Worm (Caenorhabditis elegans): ENCODE results near the gene F18H3.1.

The F18H3.1 gene

ce11 chrX:13539701-13540100 is 20.2 kb downstream of the F18H3.1 start:
- TF ChIP-seq tab-1 (GFP tag; IDR thresholded peaks at IDR 0.05) (no peak), T22C8.4 (GFP tag; IDR thresholded peaks at IDR 0.05) (no peak), ref-1 (GFP tag; conservative IDR thresholded peaks at IDR 0.05) (no peak), ztf-29 (GFP tag; IDR thresholded peaks at IDR 0.05) (no peak), cog-1 (tag; optimal IDR thresholded peaks at IDR 0.05) (no peak), ztf-23 (GFP tag; IDR thresholded peaks at IDR 0.05) (no peak), klf-2 (GFP tag; conservative IDR thresholded peaks at IDR 0.05) (no peak), med-1 (GFP tag; optimal IDR thresholded peaks at IDR 0.05; ENCODE audit: insufficient read depth) (no peak), flt-1 (GFP tag; IDR thresholded peaks at IDR 0.05) (no peak)

DNA sequence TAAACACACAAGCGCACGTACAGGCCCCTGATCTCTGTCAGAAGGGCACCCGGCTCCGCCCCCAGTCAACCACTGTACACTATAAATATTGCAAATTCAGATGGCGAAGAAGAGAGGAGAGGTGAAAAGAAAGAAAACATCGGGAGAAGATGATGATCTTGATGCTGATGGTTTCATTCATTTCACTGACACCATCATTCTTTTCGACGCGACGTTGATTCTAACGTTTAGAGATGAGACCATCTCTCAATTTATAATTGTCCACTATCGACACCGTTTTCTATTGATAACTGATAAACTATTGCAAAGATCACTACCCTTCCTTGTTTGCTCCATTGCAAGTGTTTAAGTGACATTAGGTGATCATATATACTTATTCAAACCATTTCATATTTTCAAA is 21.9 kb downstream of the F18H3.1 start:
- TF ChIP-seq ref-1 (GFP tag; conservative IDR thresholded peaks at IDR 0.05) (no peak), tab-1 (GFP tag; IDR thresholded peaks at IDR 0.05) (no peak), cog-1 (tag; optimal IDR thresholded peaks at IDR 0.05) (no peak), klf-2 (GFP tag; conservative IDR thresholded peaks at IDR 0.05) (no peak), ztf-23 (GFP tag; IDR thresholded peaks at IDR 0.05) (no peak), med-1 (GFP tag; optimal IDR thresholded peaks at IDR 0.05; ENCODE audit: insufficient read depth) (no peak), ztf-29 (GFP tag; IDR thresholded peaks at IDR 0.05) (no peak), T22C8.4 (GFP tag; IDR thresholded peaks at IDR 0.05) (no peak), flt-1 (GFP tag; IDR thresholded peaks at IDR 0.05) (no peak)

DNA sequence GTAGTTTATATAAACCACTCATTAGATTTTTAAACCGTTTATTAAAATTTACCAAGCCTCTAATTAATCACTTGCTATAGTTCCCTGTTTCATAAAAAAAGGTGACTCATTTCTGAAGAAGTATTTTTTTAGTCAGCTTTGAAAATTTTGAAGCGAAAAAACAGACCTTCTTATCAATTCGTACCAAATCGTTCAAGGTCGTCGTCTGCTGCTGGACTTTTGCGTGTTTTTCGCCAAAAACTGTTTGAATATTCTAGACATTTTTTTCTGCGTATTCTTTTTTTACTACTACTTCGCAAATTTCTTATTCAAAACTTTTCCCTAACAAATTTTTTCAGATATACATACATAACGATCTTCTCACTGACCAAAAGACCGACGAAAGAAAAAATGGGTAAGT is 22.8 kb downstream of the F18H3.1 start, which contains the start of gene cah-4:
TSS of gene cah-4 (plus strand) at position 339 of the 400 bp plus-strand sequence.
- TF ChIP-seq flt-1 (GFP tag; IDR thresholded peaks at IDR 0.05), result no peak

- TF ChIP-seq flt-1 (GFP tag; IDR thresholded peaks at IDR 0.05), result no peak
- TF ChIP-seq tab-1 (GFP tag; IDR thresholded peaks at IDR 0.05), result no peak
- no peak for TF ChIP-seq ref-1 (GFP tag; conservative IDR thresholded peaks at IDR 0.05)
Observed at ce11 chrX:13542757-13543156, 23.3 kb downstream of the F18H3.1 start.

- TF ChIP-seq cog-1 (tag; optimal IDR thresholded peaks at IDR 0.05) (no peak), ztf-29 (GFP tag; IDR thresholded peaks at IDR 0.05) (no peak), ref-1 (GFP tag; conservative IDR thresholded peaks at IDR 0.05) (no peak), ztf-23 (GFP tag; IDR thresholded peaks at IDR 0.05) (no peak), klf-2 (GFP tag; conservative IDR thresholded peaks at IDR 0.05) (no peak), tab-1 (GFP tag; IDR thresholded peaks at IDR 0.05) (no peak), T22C8.4 (GFP tag; IDR thresholded peaks at IDR 0.05) (no peak), flt-1 (GFP tag; IDR thresholded peaks at IDR 0.05) (no peak)
Observed at ce11 chrX:13543350-13543749, 23.9 kb downstream of the F18H3.1 start.

DNA sequence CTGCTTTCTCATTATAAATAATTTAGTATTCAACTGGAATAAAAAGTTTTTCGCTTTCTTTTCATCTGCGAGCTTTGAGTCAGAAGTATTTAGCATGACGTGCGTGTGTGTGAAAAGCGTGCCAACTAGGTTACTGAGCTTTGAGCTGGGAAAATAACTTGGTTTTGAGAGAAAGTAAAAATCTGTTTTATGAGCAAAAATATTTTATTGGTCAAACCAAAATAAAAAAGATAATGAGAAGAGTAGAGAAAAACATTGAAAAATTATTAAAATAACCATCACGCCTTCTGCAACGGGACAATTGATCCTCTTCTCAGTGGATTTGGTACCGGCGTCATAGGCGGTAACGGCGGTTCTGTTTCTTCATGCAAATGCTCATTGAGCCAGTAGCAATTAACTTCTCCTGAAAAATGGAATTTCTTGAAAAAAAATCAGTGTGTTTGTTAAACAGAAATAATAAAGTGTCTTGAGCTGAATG is 25.1 kb downstream of the F18H3.1 start:
- TF ChIP-seq cog-1 (tag; optimal IDR thresholded peaks at IDR 0.05) (no peak), ref-1 (GFP tag; conservative IDR thresholded peaks at IDR 0.05) (no peak), klf-2 (GFP tag; conservative IDR thresholded peaks at IDR 0.05) (no peak), flt-1 (GFP tag; IDR thresholded peaks at IDR 0.05) (no peak), tab-1 (GFP tag; IDR thresholded peaks at IDR 0.05) (no peak), ztf-29 (GFP tag; IDR thresholded peaks at IDR 0.05) (no peak), T22C8.4 (GFP tag; IDR thresholded peaks at IDR 0.05) (no peak), med-1 (GFP tag; optimal IDR thresholded peaks at IDR 0.05; ENCODE audit: insufficient read depth) (no peak), ztf-23 (GFP tag; IDR thresholded peaks at IDR 0.05) (no peak)

DNA sequence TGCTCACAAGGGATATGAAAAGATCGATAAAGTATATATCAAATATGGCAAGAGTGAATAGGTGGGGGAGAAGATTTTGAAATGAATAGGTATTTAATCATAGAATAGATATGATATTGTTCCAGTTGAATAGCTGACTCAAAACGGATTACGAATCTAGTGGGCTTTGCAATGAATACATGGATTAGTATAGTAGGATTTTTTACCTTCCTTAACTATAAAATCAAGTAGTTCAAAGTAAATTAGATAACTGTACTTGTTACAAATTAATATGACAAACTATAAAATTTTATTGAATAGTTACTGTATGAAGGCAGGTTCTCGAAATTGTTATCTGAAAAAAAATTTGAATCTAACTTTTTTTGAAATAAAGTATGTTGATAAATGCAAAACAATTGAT is 31.4 kb downstream of the F18H3.1 start, which contains the start of gene odr-1:
TSS of gene odr-1 (minus strand) at position 101 of the 400 bp plus-strand sequence.
- no peak for TF ChIP-seq flt-1 (GFP tag; IDR thresholded peaks at IDR 0.05)
- TF ChIP-seq ztf-29 (GFP tag; IDR thresholded peaks at IDR 0.05), result no peak
- TF ChIP-seq tab-1 (GFP tag; IDR thresholded peaks at IDR 0.05), result no peak
- no peak for TF ChIP-seq ref-1 (GFP tag; conservative IDR thresholded peaks at IDR 0.05)
- no peak for TF ChIP-seq med-1 (GFP tag; optimal IDR thresholded peaks at IDR 0.05; ENCODE audit: insufficient read depth)
- TF ChIP-seq T22C8.4 (GFP tag; IDR thresholded peaks at IDR 0.05), result no peak
- TF ChIP-seq cog-1 (tag; optimal IDR thresholded peaks at IDR 0.05), result no peak
- no peak for TF ChIP-seq klf-2 (GFP tag; conservative IDR thresholded peaks at IDR 0.05)
- no peak for TF ChIP-seq ztf-23 (GFP tag; IDR thresholded peaks at IDR 0.05)

DNA sequence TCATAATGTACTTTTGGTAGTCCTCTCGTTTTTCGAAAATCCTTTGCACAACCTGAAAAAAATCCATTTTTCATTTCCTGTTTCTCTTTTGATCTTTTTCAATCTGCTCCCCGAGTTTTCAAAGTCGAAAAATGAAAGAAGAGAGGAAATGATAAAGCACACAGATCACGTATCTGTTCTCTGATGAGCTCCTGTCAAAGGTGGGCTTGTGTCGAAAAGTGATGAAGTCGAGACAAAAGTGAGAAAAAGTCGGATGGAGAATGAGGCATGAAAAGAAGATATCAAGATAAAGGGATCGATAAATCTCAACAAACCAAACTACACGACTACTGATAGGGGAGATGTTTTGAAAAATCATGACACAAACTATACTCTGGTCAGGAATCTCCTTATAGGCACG is 35.6 kb downstream of the F18H3.1 start:
- TF ChIP-seq cog-1 (tag; optimal IDR thresholded peaks at IDR 0.05) (no peak), tab-1 (GFP tag; IDR thresholded peaks at IDR 0.05) (no peak), med-1 (GFP tag; optimal IDR thresholded peaks at IDR 0.05; ENCODE audit: insufficient read depth) (no peak), klf-2 (GFP tag; conservative IDR thresholded peaks at IDR 0.05) (no peak), flt-1 (GFP tag; IDR thresholded peaks at IDR 0.05) (no peak), T22C8.4 (GFP tag; IDR thresholded peaks at IDR 0.05) (no peak), ztf-23 (GFP tag; IDR thresholded peaks at IDR 0.05) (no peak), ref-1 (GFP tag; conservative IDR thresholded peaks at IDR 0.05) (no peak), ztf-29 (GFP tag; IDR thresholded peaks at IDR 0.05) (no peak)

DNA sequence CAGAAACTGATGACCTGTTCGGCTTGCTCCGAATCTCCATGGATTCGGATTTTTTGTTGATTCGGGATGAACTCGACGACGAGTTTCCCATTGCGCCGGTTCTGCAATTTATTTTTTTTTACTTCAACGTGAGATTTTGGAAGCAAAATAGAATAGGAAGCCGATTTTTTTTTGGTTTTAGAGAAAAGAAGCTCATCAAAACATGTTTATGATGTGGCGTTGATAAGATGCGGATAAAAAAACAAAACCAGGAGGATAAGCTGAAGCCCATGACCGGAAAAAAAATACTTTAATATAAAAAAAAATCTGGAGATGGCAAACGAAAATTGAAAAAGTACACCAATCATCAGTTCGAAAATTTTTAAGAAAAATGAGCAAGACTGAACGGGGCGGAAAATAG is 36.6 kb downstream of the F18H3.1 start, which contains the start of gene glb-20:
TSS of gene glb-20 (minus strand) at position 101 of the 400 bp plus-strand sequence.
- TF ChIP-seq T22C8.4 (GFP tag; IDR thresholded peaks at IDR 0.05) (no peak), cog-1 (tag; optimal IDR thresholded peaks at IDR 0.05) (no peak), ztf-29 (GFP tag; IDR thresholded peaks at IDR 0.05) (no peak), med-1 (GFP tag; optimal IDR thresholded peaks at IDR 0.05; ENCODE audit: insufficient read depth) (no peak), klf-2 (GFP tag; conservative IDR thresholded peaks at IDR 0.05) (no peak), tab-1 (GFP tag; IDR thresholded peaks at IDR 0.05) (no peak), ref-1 (GFP tag; conservative IDR thresholded peaks at IDR 0.05) (no peak), ztf-23 (GFP tag; IDR thresholded peaks at IDR 0.05) (no peak), flt-1 (GFP tag; IDR thresholded peaks at IDR 0.05) (no peak)

DNA sequence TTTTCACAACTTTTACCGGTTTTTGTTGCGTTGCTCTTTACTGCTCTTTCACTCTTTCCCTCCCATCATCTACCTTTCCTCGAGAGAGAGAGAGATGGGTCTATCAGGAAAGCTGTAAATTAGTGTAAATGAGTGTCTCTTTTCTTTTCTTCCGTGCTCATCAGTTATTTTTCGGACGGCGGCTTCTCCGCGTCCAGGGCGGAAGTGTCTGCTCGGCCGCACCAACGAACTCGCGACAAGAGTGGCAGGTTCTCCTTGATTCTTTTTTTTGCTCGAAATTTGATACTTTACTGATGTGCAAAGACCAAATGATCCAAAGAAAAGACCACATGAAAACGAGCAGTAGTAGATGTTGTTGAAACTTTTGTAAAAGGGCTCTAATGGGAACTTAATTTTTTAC is 39.2 kb downstream of the F18H3.1 start:
- TF ChIP-seq klf-2 (GFP tag; conservative IDR thresholded peaks at IDR 0.05), result no peak
- no peak for TF ChIP-seq flt-1 (GFP tag; IDR thresholded peaks at IDR 0.05)
- TF ChIP-seq cog-1 (tag; optimal IDR thresholded peaks at IDR 0.05), result no peak
- TF ChIP-seq T22C8.4 (GFP tag; IDR thresholded peaks at IDR 0.05), result no peak
- TF ChIP-seq ref-1 (GFP tag; conservative IDR thresholded peaks at IDR 0.05), result no peak
- no peak for TF ChIP-seq med-1 (GFP tag; optimal IDR thresholded peaks at IDR 0.05; ENCODE audit: insufficient read depth)
- TF ChIP-seq ztf-23 (GFP tag; IDR thresholded peaks at IDR 0.05), result no peak
- no peak for TF ChIP-seq ztf-29 (GFP tag; IDR thresholded peaks at IDR 0.05)
- TF ChIP-seq tab-1 (GFP tag; IDR thresholded peaks at IDR 0.05), result no peak

All from whole organism, midembryonic.